Worm (Caenorhabditis elegans): ENCODE results near the gene F35E8.1.

DNA sequence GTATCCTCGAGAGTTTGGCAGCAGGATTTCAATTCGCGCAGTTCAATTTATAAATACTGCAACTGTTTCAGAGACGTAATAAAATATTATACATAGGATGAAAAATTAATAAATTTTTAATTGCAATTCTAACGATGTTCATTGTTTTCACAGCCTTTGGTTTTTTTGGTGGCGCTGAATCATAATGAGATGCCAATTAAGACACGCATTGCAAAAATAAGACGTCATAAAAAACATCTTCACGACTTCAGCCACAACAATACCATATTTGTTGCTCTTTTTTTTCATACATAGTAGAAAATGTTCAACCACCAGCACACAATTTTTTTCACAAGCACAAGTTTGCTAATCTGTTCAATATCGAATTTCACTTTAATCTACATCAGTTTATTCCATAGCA lies 33.2 kb downstream of the F35E8.1 start, which contains the start of gene str-56:
- TF ChIP-seq ztf-23 (GFP tag; IDR thresholded peaks at IDR 0.05) (no peak), ref-1 (GFP tag; conservative IDR thresholded peaks at IDR 0.05) (no peak), ztf-29 (GFP tag; IDR thresholded peaks at IDR 0.05) (no peak), flt-1 (GFP tag; IDR thresholded peaks at IDR 0.05) (no peak), cog-1 (tag; optimal IDR thresholded peaks at IDR 0.05) (no peak), klf-2 (GFP tag; conservative IDR thresholded peaks at IDR 0.05) (no peak)

Measured in whole organism, midembryonic.